Worm (Caenorhabditis elegans) whole organism, young adult: Measurements from ENCODE around the gene nccd-1.

Experiments used
- B0336.3 ChIP-seq: fragments of 200-800 bp; sonication (Bioruptor generic); IDR thresholded peaks from 2 replicates; pipeline ENCODE4 v1.3.6; 2022; ENCODE audit warnings: missing genetic modification characterization, missing compliant biosample characterization
- hlh-26 ChIP-seq: fragments of 200-800 bp; sonication (Bioruptor generic); conservative IDR thresholded peaks from 2 replicates; pipeline ENCODE4 v1.3.6; 2022; ENCODE audit warnings: missing genetic modification reagents, missing genetic modification characterization, missing compliant biosample characterization
- hmg-1.2 ChIP-seq: fragments of 200-800 bp; sonication (Bioruptor generic); IDR thresholded peaks from 2 replicates; pipeline ENCODE4 v1.3.6; 2022; ENCODE audit warnings: missing genetic modification reagents, missing genetic modification characterization, missing compliant biosample characterization
- lsy-27 ChIP-seq: sonication (generic microtip); optimal IDR thresholded peaks from 2 replicates; lab custom pipeline; 2017; ENCODE audit warnings: missing genetic modification characterization, mild to moderate bottlenecking, missing compliant biosample characterization, antibody characterized with exemption, missing genotype, borderline replicate concordance; ENCODE audit not compliant: insufficient read depth
- madf-8 ChIP-seq: fragments of 200-800 bp; sonication (Bioruptor generic); conservative IDR thresholded peaks from 2 replicates; pipeline ENCODE4 v1.3.6; 2022; ENCODE audit warnings: missing genetic modification reagents, missing genetic modification characterization, missing compliant biosample characterization
- nfya-1 ChIP-seq: sonication (generic microtip); optimal IDR thresholded peaks from 2 replicates; lab custom pipeline; 2017; ENCODE audit warnings: antibody characterized with exemption, missing compliant biosample characterization, missing genetic modification characterization, borderline replicate concordance; ENCODE audit not compliant: insufficient read depth
- pha-4 ChIP-seq: fragments of 150-350 bp; sonication (generic microtip); optimal IDR thresholded peaks from 2 replicates; lab custom pipeline; 2014; ENCODE audit warnings: missing biosample characterization, missing genetic modification reagents, missing genetic modification characterization
- unc-62 ChIP-seq: fragments of 150-350 bp; optimal IDR thresholded peaks from 2 replicates; lab custom pipeline; 2014; ENCODE audit warnings: missing biosample characterization, missing genetic modification reagents, missing genetic modification characterization

DNA sequence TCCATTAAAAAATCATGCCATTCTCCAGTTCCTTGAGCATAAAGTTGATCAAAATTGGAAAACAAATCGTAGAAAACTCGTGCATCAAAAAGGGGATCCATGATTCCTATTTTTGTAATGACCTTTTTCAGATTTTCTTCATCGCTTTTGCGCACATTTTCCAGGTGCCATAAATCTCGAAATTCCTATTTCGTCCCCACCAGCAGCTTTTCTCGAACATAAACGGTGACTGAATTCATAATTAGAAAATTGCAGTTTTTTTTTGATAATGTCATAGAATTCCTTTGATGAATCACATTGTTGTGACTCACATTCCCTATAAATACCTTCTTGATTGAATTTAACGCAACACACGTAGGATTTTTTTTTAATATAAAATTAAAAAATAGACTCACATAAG lies 42.0 kb downstream of the nccd-1 start, which contains the start of gene nhr-229:
- TF ChIP-seq B0336.3 (GFP tag; lab: Robert Waterston, UW) (no peak), unc-62 (GFP tag; lab: Kevin White, UChicago) (no peak), lsy-27 (no peak), hlh-26 (GFP tag; lab: Robert Waterston, UW) (no peak), pha-4 (no peak), nfya-1 (tag; lab: Kevin White, UChicago) (no peak), madf-8 (GFP tag; lab: Robert Waterston, UW) (no peak), hmg-1.2 (no peak)
